Worm (Caenorhabditis elegans) whole organism, L1 larva: ENCODE results near the gene alx-1.

Source experiments
- C16A3.4 ChIP-seq: fragments of 150-350 bp; optimal IDR thresholded peaks from 2 replicates; lab custom pipeline; 2014; ENCODE audit warnings: missing biosample characterization, missing genetic modification characterization
- Y116A8C.19 ChIP-seq: sonication (generic microtip); optimal IDR thresholded peaks from 2 replicates; lab custom pipeline; 2016; ENCODE audit warnings: missing compliant biosample characterization, missing genetic modification characterization, borderline replicate concordance
- aha-1 ChIP-seq: fragments of 150-350 bp; optimal IDR thresholded peaks from 2 replicates; lab custom pipeline; 2014; ENCODE audit warnings: missing biosample characterization, missing genetic modification characterization
- blmp-1 ChIP-seq: fragments of 150-350 bp; optimal IDR thresholded peaks from 2 replicates; lab custom pipeline; 2014; ENCODE audit warnings: missing biosample characterization, missing genetic modification characterization
- ceh-63 ChIP-seq: fragments of 200-800 bp; sonication (Bioruptor generic); optimal IDR thresholded peaks from 2 replicates; lab custom pipeline; 2018; ENCODE audit warnings: mild to moderate bottlenecking, missing genetic modification characterization, missing compliant biosample characterization
- ceh-8 ChIP-seq: fragments of 200-800 bp; sonication (Bioruptor generic); optimal IDR thresholded peaks from 2 replicates; lab custom pipeline; 2018; ENCODE audit warnings: mild to moderate bottlenecking, missing genetic modification characterization, moderate library complexity, missing compliant biosample characterization
- ceh-82 ChIP-seq, 3 experiments: fragments of 150-350 bp in 1 of 3; sonication (generic microtip) in 2 of 3; optimal IDR thresholded peaks; 2 replicates each; lab custom pipeline; 2014 to 2017; ENCODE audit warnings: missing biosample characterization in 3 of 3, missing genetic modification characterization in 3 of 3
- ceh-90 ChIP-seq: sonication (generic microtip); optimal IDR thresholded peaks from 2 replicates; lab custom pipeline; 2016; ENCODE audit warnings: missing genetic modification characterization, missing compliant biosample characterization
- dpl-1 ChIP-seq, 3 experiments: fragments of 150-350 bp in 2 of 3; sonication (generic microtip) in 1 of 3; optimal IDR thresholded peaks; 2 replicates each; lab custom pipeline; 2014 to 2017; ENCODE audit warnings: missing biosample characterization in 3 of 3, missing genetic modification characterization in 3 of 3, missing genetic modification reagents in 3 of 3
- efl-1 ChIP-seq, 4 experiments: fragments of 150-350 bp; optimal IDR thresholded peaks in 3 of 4; peaks in 1 of 4; 1 replicate in 1 of 4; 2 replicates in 3 of 4; lab custom pipeline; 2014; ENCODE audit warnings: missing biosample characterization in 2 of 4, missing genetic modification characterization in 2 of 4, missing genetic modification reagents in 2 of 4
- elt-2 ChIP-seq: sonication (generic microtip); optimal IDR thresholded peaks from 2 replicates; lab custom pipeline; 2016; ENCODE audit warnings: missing genetic modification characterization, mild to moderate bottlenecking, inconsistent platforms, missing compliant biosample characterization, missing genetic modification reagents
- elt-3 ChIP-seq, 6 experiments: fragments of 150-350 bp in 1 of 6; sonication (generic microtip); optimal IDR thresholded peaks; 2 replicates each; lab custom pipeline; 2017 to 2018; ENCODE audit warnings: missing biosample characterization in 6 of 6, missing genetic modification characterization in 6 of 6, inconsistent platforms in 1 of 6
- ets-5 ChIP-seq: fragments of 200-800 bp; sonication (Bioruptor generic); IDR thresholded peaks from 2 replicates; pipeline ENCODE4 v1.3.6; 2022; ENCODE audit warnings: missing genetic modification characterization, missing compliant biosample characterization
- fos-1 ChIP-seq: fragments of 150-350 bp; optimal IDR thresholded peaks from 2 replicates; lab custom pipeline; 2014; ENCODE audit warnings: missing biosample characterization, missing genetic modification characterization
- grh-1 ChIP-seq: fragments of 200-800 bp; sonication (Bioruptor generic); IDR thresholded peaks from 2 replicates; pipeline ENCODE4 v1.3.6; 2022; ENCODE audit warnings: missing genetic modification reagents, missing genetic modification characterization, missing compliant biosample characterization
- hlh-17 ChIP-seq: fragments of 200-800 bp; sonication (Bioruptor generic); optimal IDR thresholded peaks from 2 replicates; lab custom pipeline; 2018; ENCODE audit warnings: missing genetic modification characterization, mild to moderate bottlenecking, missing compliant biosample characterization, moderate library complexity, borderline replicate concordance
- irx-1 ChIP-seq: sonication (generic microtip); optimal IDR thresholded peaks from 2 replicates; lab custom pipeline; 2016; ENCODE audit warnings: missing genetic modification characterization, missing compliant biosample characterization
- jun-1 ChIP-seq: fragments of 150-350 bp; optimal IDR thresholded peaks from 2 replicates; lab custom pipeline; 2014; ENCODE audit warnings: missing biosample characterization, missing genetic modification reagents, missing genetic modification characterization
- lin-14 ChIP-seq: fragments of 200-800 bp; sonication (Bioruptor generic); optimal IDR thresholded peaks from 2 replicates; lab custom pipeline; 2018; ENCODE audit warnings: mild to moderate bottlenecking, missing genetic modification characterization, moderate library complexity, missing compliant biosample characterization
- lin-35 ChIP-seq, 2 experiments: fragments of 150-350 bp; optimal IDR thresholded peaks; 2 replicates each; lab custom pipeline; 2014; ENCODE audit warnings: missing biosample characterization in 2 of 2, missing genetic modification characterization in 2 of 2, missing genetic modification reagents in 2 of 2
- lir-3 ChIP-seq: sonication (generic microtip); optimal IDR thresholded peaks from 2 replicates; lab custom pipeline; 2016; ENCODE audit warnings: mild to moderate bottlenecking, missing genetic modification characterization, moderate library complexity, missing compliant biosample characterization; ENCODE audit not compliant: poor library complexity
- lsy-2 ChIP-seq, 2 experiments: fragments of 150-350 bp; optimal IDR thresholded peaks; 2 replicates each; lab custom pipeline; 2014; ENCODE audit warnings: missing biosample characterization in 2 of 2, missing genetic modification characterization in 2 of 2
- mdl-1 ChIP-seq, 2 experiments: fragments of 150-350 bp; optimal IDR thresholded peaks; 2 replicates each; lab custom pipeline; 2014 to 2017; ENCODE audit warnings: missing biosample characterization in 2 of 2, missing genetic modification characterization in 2 of 2, inconsistent platforms in 1 of 2
- mef-2 ChIP-seq: fragments of 150-350 bp; optimal IDR thresholded peaks from 2 replicates; lab custom pipeline; 2014; ENCODE audit warnings: missing biosample characterization, missing genetic modification characterization
- mep-1 ChIP-seq: fragments of 150-350 bp; optimal IDR thresholded peaks from 2 replicates; lab custom pipeline; 2014; ENCODE audit warnings: missing biosample characterization, missing genetic modification characterization
- nhr-20 ChIP-seq: sonication (generic microtip); optimal IDR thresholded peaks from 2 replicates; lab custom pipeline; 2016; ENCODE audit warnings: mild to moderate bottlenecking, missing genetic modification characterization, missing compliant biosample characterization
- nhr-237 ChIP-seq: fragments of 150-350 bp; optimal IDR thresholded peaks from 2 replicates; lab custom pipeline; 2014; ENCODE audit warnings: missing biosample characterization, missing genetic modification characterization
- nhr-28 ChIP-seq: fragments of 150-350 bp; optimal IDR thresholded peaks from 2 replicates; lab custom pipeline; 2014; ENCODE audit warnings: missing biosample characterization, missing genetic modification characterization
- nhr-71 ChIP-seq: sonication (generic microtip); optimal IDR thresholded peaks from 2 replicates; lab custom pipeline; 2016; ENCODE audit warnings: mild to moderate bottlenecking, missing genetic modification characterization, moderate library complexity, missing compliant biosample characterization
- nhr-85 ChIP-seq: sonication (generic microtip); peaks from one replicate; lab custom pipeline; 2016; ENCODE audit warnings: missing genetic modification characterization, inconsistent platforms, missing compliant biosample characterization
- nhr-90 ChIP-seq: sonication (generic microtip); optimal IDR thresholded peaks from 2 replicates; lab custom pipeline; 2016; ENCODE audit warnings: mild to moderate bottlenecking, missing genetic modification characterization, missing compliant biosample characterization; ENCODE audit not compliant: poor library complexity
- rnt-1 ChIP-seq: sonication (generic microtip); optimal IDR thresholded peaks from 2 replicates; lab custom pipeline; 2016; ENCODE audit warnings: mild to moderate bottlenecking, missing genetic modification characterization, moderate library complexity, missing compliant biosample characterization
- skn-1 ChIP-seq: fragments of 150-350 bp; optimal IDR thresholded peaks from 2 replicates; lab custom pipeline; 2014; ENCODE audit warnings: missing biosample characterization, missing genetic modification characterization
- snu-23 ChIP-seq: sonication (generic microtip); optimal IDR thresholded peaks from 2 replicates; lab custom pipeline; 2016; ENCODE audit warnings: missing genetic modification characterization, missing compliant biosample characterization
- sox-4 ChIP-seq: sonication (generic microtip); optimal IDR thresholded peaks from 2 replicates; lab custom pipeline; 2016; ENCODE audit warnings: missing genetic modification characterization, missing compliant biosample characterization
- sptf-1 ChIP-seq: fragments of 150-350 bp; optimal IDR thresholded peaks from 2 replicates; lab custom pipeline; 2014; ENCODE audit warnings: missing biosample characterization, missing genetic modification characterization
- swsn-7 ChIP-seq: sonication (generic microtip); optimal IDR thresholded peaks from 2 replicates; lab custom pipeline; 2016; ENCODE audit warnings: missing genetic modification characterization, missing compliant biosample characterization
- tbx-2 ChIP-seq: sonication (generic microtip); optimal IDR thresholded peaks from 2 replicates; lab custom pipeline; 2016; ENCODE audit warnings: missing genetic modification characterization, missing compliant biosample characterization
- tlp-1 ChIP-seq: fragments of 150-350 bp; optimal IDR thresholded peaks from 2 replicates; lab custom pipeline; 2014; ENCODE audit warnings: missing biosample characterization, missing genetic modification characterization
- unc-30 ChIP-seq: sonication (generic microtip); optimal IDR thresholded peaks from 2 replicates; lab custom pipeline; 2017; ENCODE audit warnings: missing biosample characterization, missing genetic modification characterization
- unc-62 ChIP-seq: fragments of 150-350 bp; optimal IDR thresholded peaks from 2 replicates; lab custom pipeline; 2014; ENCODE audit warnings: missing biosample characterization, missing genetic modification reagents, missing genetic modification characterization
- xbp-1 ChIP-seq: sonication (generic microtip); optimal IDR thresholded peaks from 2 replicates; lab custom pipeline; 2016; ENCODE audit warnings: missing genetic modification characterization, missing compliant biosample characterization
- zag-1 ChIP-seq: fragments of 150-350 bp; optimal IDR thresholded peaks from 2 replicates; lab custom pipeline; 2014; ENCODE audit warnings: missing biosample characterization, missing genetic modification characterization
- zip-4 ChIP-seq: fragments of 200-800 bp; sonication (Bioruptor generic); optimal IDR thresholded peaks from 2 replicates; lab custom pipeline; 2018; ENCODE audit warnings: mild to moderate bottlenecking, missing genetic modification characterization, moderate library complexity, missing compliant biosample characterization
- ztf-11 ChIP-seq, 2 experiments: sonication (generic microtip); optimal IDR thresholded peaks; 2 replicates each; lab custom pipeline; 2016 to 2017; ENCODE audit warnings: missing genetic modification characterization in 2 of 2, missing biosample characterization in 1 of 2, missing compliant biosample characterization in 1 of 2

The alx-1 gene

ce11 chrIII:9956665-9957401, at the start of gene alx-1:
TSS of gene alx-1 (plus strand) at chrIII:9957351.
- TF ChIP-seq fos-1, result peak; percentile 27
- peak; percentile 54 for TF ChIP-seq zip-4 (GFP tag; lab: Kevin White, UChicago)
- TF ChIP-seq skn-1 (tag; lab: Kevin White, UChicago), result peak; percentile 69
- TF ChIP-seq nhr-85 (tag; lab: Kevin White, UChicago), result peak; percentile 52
- no peak for TF ChIP-seq swsn-7 (tag; lab: Kevin White, UChicago)
- TF ChIP-seq jun-1, result peak; percentile 88

- TF ChIP-seq snu-23 (GFP tag; lab: Kevin White, UChicago) (peak; percentile 30), nhr-20 (tag; lab: Kevin White, UChicago) (peak; percentile 27), lin-14 (GFP tag; lab: Kevin White, UChicago) (peak; percentile 58), nhr-237 (tag; lab: Kevin White, UChicago) (no peak), grh-1 (GFP tag; lab: Robert Waterston, UW) (peak; percentile 72), nhr-85 (tag; lab: Kevin White, UChicago) (peak; percentile 50), ceh-63 (GFP tag; lab: Kevin White, UChicago) (no peak), lsy-2 (tag; optimal IDR thresholded peaks at IDR 0.05; lab: Kevin White, UChicago) (peak in 1 of 2 experiments; percentile 32), mdl-1 (tag; optimal IDR thresholded peaks at IDR 0.05; lab: Kevin White, UChicago) (no peak), tlp-1 (tag; lab: Kevin White, UChicago) (no peak), zip-4 (GFP tag; lab: Kevin White, UChicago) (no peak), elt-3 (tag; optimal IDR thresholded peaks at IDR 0.05; lab: Kevin White, UChicago) (no peak), nhr-71 (tag; lab: Kevin White, UChicago) (peak; percentile 23), blmp-1 (tag; lab: Kevin White, UChicago) (peak; percentile 41)
- TF ChIP-seq, all 84 proteins: peak for 8
Observed at ce11 chrIII:9907574-9907973, 49.6 kb upstream of the alx-1 start.

- TF ChIP-seq elt-3 (tag; optimal IDR thresholded peaks at IDR 0.05; lab: Kevin White, UChicago) (peak in 1 of 6 experiments; percentile 36), efl-1 (optimal IDR thresholded peaks at IDR 0.05; lab: Kevin White, UChicago) (no peak), efl-1 (GFP tag; optimal IDR thresholded peaks at IDR 0.05 in 1 of 2; lab: Kevin White, UChicago) (no peak), xbp-1 (tag; lab: Kevin White, UChicago) (no peak), ets-5 (GFP tag; lab: Robert Waterston, UW) (no peak), lir-3 (tag; lab: Kevin White, UChicago) (no peak), sox-4 (tag; lab: Kevin White, UChicago) (no peak), zag-1 (tag; lab: Kevin White, UChicago) (no peak), nhr-85 (tag; lab: Kevin White, UChicago) (peak; percentile 93), unc-62 (no peak), ceh-8 (no peak), ceh-90 (tag; lab: Kevin White, UChicago) (no peak), fos-1 (no peak), ceh-82 (tag; optimal IDR thresholded peaks at IDR 0.05; lab: Kevin White, UChicago) (no peak), tbx-2 (tag; lab: Kevin White, UChicago) (peak; percentile 8), dpl-1 (GFP tag; optimal IDR thresholded peaks at IDR 0.05; lab: Kevin White, UChicago) (peak in 1 of 3 experiments; percentile 16), rnt-1 (tag; lab: Kevin White, UChicago) (no peak), nhr-28 (tag; lab: Kevin White, UChicago) (no peak), mep-1 (tag; lab: Kevin White, UChicago) (peak; percentile 27), unc-30 (tag; lab: Kevin White, UChicago) (no peak), elt-2 (tag; lab: Kevin White, UChicago) (no peak), jun-1 (no peak), aha-1 (no peak), Y116A8C.19 (tag; lab: Kevin White, UChicago) (no peak), lin-35 (GFP tag; optimal IDR thresholded peaks at IDR 0.05; lab: Kevin White, UChicago) (peak in 1 of 2 experiments; percentile 69), mef-2 (no peak), nhr-20 (tag; lab: Kevin White, UChicago) (peak; percentile 52), snu-23 (GFP tag; lab: Kevin White, UChicago) (peak; percentile 50), ztf-11 (tag; optimal IDR thresholded peaks at IDR 0.05; lab: Kevin White, UChicago) (no peak), hlh-17 (GFP tag; lab: Kevin White, UChicago) (no peak), sptf-1 (no peak), C16A3.4 (tag; lab: Kevin White, UChicago) (no peak), blmp-1 (tag; lab: Kevin White, UChicago) (peak; percentile 41), nhr-90 (peak; percentile 25), lin-14 (GFP tag; lab: Kevin White, UChicago) (peak; percentile 60), irx-1 (tag; lab: Kevin White, UChicago) (no peak)
Observed at ce11 chrIII:9908769-9909168, 48.4 kb upstream of the alx-1 start.
